Worm (Caenorhabditis elegans) whole organism, L1 larva: Measurements from ENCODE around the gene Y22D7AL.11.

ENCODE experiments used
- F16B12.6 ChIP-seq: fragments of 150-350 bp; optimal IDR thresholded peaks from 2 replicates; lab custom pipeline; 2014; ENCODE audit warnings: missing biosample characterization, missing genetic modification characterization
- aha-1 ChIP-seq: fragments of 150-350 bp; optimal IDR thresholded peaks from 2 replicates; lab custom pipeline; 2014; ENCODE audit warnings: missing biosample characterization, missing genetic modification characterization
- aly-2 ChIP-seq: fragments of 150-350 bp; optimal IDR thresholded peaks from 2 replicates; lab custom pipeline; 2014; ENCODE audit warnings: missing biosample characterization, missing genetic modification characterization
- ama-1 ChIP-seq: fragments of 150-350 bp; optimal IDR thresholded peaks from 2 replicates; lab custom pipeline; 2014
- blmp-1 ChIP-seq: fragments of 150-350 bp; optimal IDR thresholded peaks from 2 replicates; lab custom pipeline; 2014; ENCODE audit warnings: missing biosample characterization, missing genetic modification characterization
- ceh-88 ChIP-seq: fragments of 200-800 bp; sonication (Bioruptor generic); IDR thresholded peaks from 2 replicates; pipeline ENCODE4 v1.3.6; 2022; ENCODE audit warnings: missing genetic modification characterization, missing compliant biosample characterization
- ces-1 ChIP-seq: fragments of 150-350 bp; optimal IDR thresholded peaks from 2 replicates; lab custom pipeline; 2014; ENCODE audit warnings: missing biosample characterization, missing genetic modification reagents, missing genetic modification characterization
- dpl-1 ChIP-seq, 3 experiments: fragments of 150-350 bp in 2 of 3; sonication (generic microtip) in 1 of 3; optimal IDR thresholded peaks; 2 replicates each; lab custom pipeline; 2014 to 2017; ENCODE audit warnings: missing biosample characterization in 3 of 3, missing genetic modification characterization in 3 of 3, missing genetic modification reagents in 3 of 3
- dsc-1 ChIP-seq: sonication (generic microtip); optimal IDR thresholded peaks from 2 replicates; lab custom pipeline; 2016; ENCODE audit warnings: mild to moderate bottlenecking, missing genetic modification characterization, missing compliant biosample characterization
- efl-1 ChIP-seq, 4 experiments: fragments of 150-350 bp; optimal IDR thresholded peaks in 3 of 4; peaks in 1 of 4; 1 replicate in 1 of 4; 2 replicates in 3 of 4; lab custom pipeline; 2014; ENCODE audit warnings: missing biosample characterization in 2 of 4, missing genetic modification characterization in 2 of 4, missing genetic modification reagents in 2 of 4
- egl-13 ChIP-seq: sonication (generic microtip); optimal IDR thresholded peaks from 2 replicates; lab custom pipeline; 2016; ENCODE audit warnings: missing genotype, missing genetic modification reagents, missing genetic modification characterization, missing compliant biosample characterization
- egl-27 ChIP-seq, 2 experiments: fragments of 150-350 bp in 1 of 2; sonication (generic microtip); optimal IDR thresholded peaks; 3 replicates each; lab custom pipeline; 2017 to 2018; ENCODE audit warnings: missing biosample characterization in 2 of 2, missing genetic modification characterization in 2 of 2, missing genetic modification reagents in 2 of 2
- elt-2 ChIP-seq: sonication (generic microtip); optimal IDR thresholded peaks from 2 replicates; lab custom pipeline; 2016; ENCODE audit warnings: missing genetic modification characterization, mild to moderate bottlenecking, inconsistent platforms, missing compliant biosample characterization, missing genetic modification reagents
- elt-3 ChIP-seq, 6 experiments: fragments of 150-350 bp in 1 of 6; sonication (generic microtip); optimal IDR thresholded peaks; 2 replicates each; lab custom pipeline; 2017 to 2018; ENCODE audit warnings: missing biosample characterization in 6 of 6, missing genetic modification characterization in 6 of 6, inconsistent platforms in 1 of 6
- fkh-4 ChIP-seq: sonication (generic microtip); optimal IDR thresholded peaks from 2 replicates; lab custom pipeline; 2016; ENCODE audit warnings: missing compliant biosample characterization, missing genetic modification characterization, borderline replicate concordance
- fkh-8 ChIP-seq: sonication (generic microtip); optimal IDR thresholded peaks from 2 replicates; lab custom pipeline; 2016; ENCODE audit warnings: mild to moderate bottlenecking, missing genetic modification characterization, missing compliant biosample characterization
- fos-1 ChIP-seq: fragments of 150-350 bp; optimal IDR thresholded peaks from 2 replicates; lab custom pipeline; 2014; ENCODE audit warnings: missing biosample characterization, missing genetic modification characterization
- grh-1 ChIP-seq: fragments of 200-800 bp; sonication (Bioruptor generic); IDR thresholded peaks from 2 replicates; pipeline ENCODE4 v1.3.6; 2022; ENCODE audit warnings: missing genetic modification reagents, missing genetic modification characterization, missing compliant biosample characterization
- hlh-4 ChIP-seq: sonication (generic microtip); optimal IDR thresholded peaks from 2 replicates; lab custom pipeline; 2016; ENCODE audit warnings: mild to moderate bottlenecking, missing genetic modification characterization, missing compliant biosample characterization
- irx-1 ChIP-seq: sonication (generic microtip); optimal IDR thresholded peaks from 2 replicates; lab custom pipeline; 2016; ENCODE audit warnings: missing genetic modification characterization, missing compliant biosample characterization
- lin-13 ChIP-seq: fragments of 150-350 bp; optimal IDR thresholded peaks from 2 replicates; lab custom pipeline; 2014; ENCODE audit warnings: missing biosample characterization, missing genetic modification reagents, missing genetic modification characterization
- lin-14 ChIP-seq: fragments of 200-800 bp; sonication (Bioruptor generic); optimal IDR thresholded peaks from 2 replicates; lab custom pipeline; 2018; ENCODE audit warnings: mild to moderate bottlenecking, missing genetic modification characterization, moderate library complexity, missing compliant biosample characterization
- lin-35 ChIP-seq, 2 experiments: fragments of 150-350 bp; optimal IDR thresholded peaks; 2 replicates each; lab custom pipeline; 2014; ENCODE audit warnings: missing biosample characterization in 2 of 2, missing genetic modification characterization in 2 of 2, missing genetic modification reagents in 2 of 2
- mab-9 ChIP-seq: fragments of 200-800 bp; sonication (Bioruptor generic); IDR thresholded peaks from 2 replicates; pipeline ENCODE4 v1.3.6; 2022; ENCODE audit warnings: missing genetic modification reagents, missing genetic modification characterization, missing compliant biosample characterization
- mef-2 ChIP-seq: fragments of 150-350 bp; optimal IDR thresholded peaks from 2 replicates; lab custom pipeline; 2014; ENCODE audit warnings: missing biosample characterization, missing genetic modification characterization
- nhr-11 ChIP-seq: fragments of 150-350 bp; optimal IDR thresholded peaks from 2 replicates; lab custom pipeline; 2014; ENCODE audit warnings: missing biosample characterization, missing genetic modification characterization
- nhr-12 ChIP-seq: sonication (generic microtip); optimal IDR thresholded peaks from 2 replicates; lab custom pipeline; 2017; ENCODE audit warnings: missing biosample characterization, missing genetic modification characterization
- nhr-19 ChIP-seq: fragments of 200-800 bp; sonication (Bioruptor generic); conservative IDR thresholded peaks from 2 replicates; pipeline ENCODE4 v1.3.6; 2022; ENCODE audit warnings: missing genetic modification characterization, missing compliant biosample characterization
- nhr-20 ChIP-seq: sonication (generic microtip); optimal IDR thresholded peaks from 2 replicates; lab custom pipeline; 2016; ENCODE audit warnings: mild to moderate bottlenecking, missing genetic modification characterization, missing compliant biosample characterization
- nhr-237 ChIP-seq: fragments of 150-350 bp; optimal IDR thresholded peaks from 2 replicates; lab custom pipeline; 2014; ENCODE audit warnings: missing biosample characterization, missing genetic modification characterization
- nhr-71 ChIP-seq: sonication (generic microtip); optimal IDR thresholded peaks from 2 replicates; lab custom pipeline; 2016; ENCODE audit warnings: mild to moderate bottlenecking, missing genetic modification characterization, moderate library complexity, missing compliant biosample characterization
- nhr-76 ChIP-seq: sonication (generic microtip); optimal IDR thresholded peaks from 2 replicates; lab custom pipeline; 2017; ENCODE audit warnings: missing biosample characterization, missing genetic modification characterization
- nhr-84 ChIP-seq: sonication (generic microtip); optimal IDR thresholded peaks from 2 replicates; lab custom pipeline; 2017; ENCODE audit warnings: missing biosample characterization, missing genetic modification characterization
- nhr-85 ChIP-seq: sonication (generic microtip); peaks from one replicate; lab custom pipeline; 2016; ENCODE audit warnings: missing genetic modification characterization, inconsistent platforms, missing compliant biosample characterization
- nhr-90 ChIP-seq: sonication (generic microtip); optimal IDR thresholded peaks from 2 replicates; lab custom pipeline; 2016; ENCODE audit warnings: mild to moderate bottlenecking, missing genetic modification characterization, missing compliant biosample characterization; ENCODE audit not compliant: poor library complexity
- pag-3 ChIP-seq: sonication (generic microtip); optimal IDR thresholded peaks from 2 replicates; lab custom pipeline; 2017; ENCODE audit warnings: missing genetic modification characterization, mild to moderate bottlenecking, missing compliant biosample characterization, antibody characterized with exemption, borderline replicate concordance; ENCODE audit not compliant: insufficient read depth
- pax-3 ChIP-seq: fragments of 200-800 bp; sonication (Bioruptor generic); optimal IDR thresholded peaks from 2 replicates; lab custom pipeline; 2018; ENCODE audit warnings: mild to moderate bottlenecking, missing genetic modification characterization, moderate library complexity, missing compliant biosample characterization
- pqm-1 ChIP-seq: sonication (generic microtip); optimal IDR thresholded peaks from 3 replicates; lab custom pipeline; 2017; ENCODE audit warnings: missing biosample characterization, missing genetic modification characterization
- rnt-1 ChIP-seq: sonication (generic microtip); optimal IDR thresholded peaks from 2 replicates; lab custom pipeline; 2016; ENCODE audit warnings: mild to moderate bottlenecking, missing genetic modification characterization, moderate library complexity, missing compliant biosample characterization
- skn-1 ChIP-seq: fragments of 150-350 bp; optimal IDR thresholded peaks from 2 replicates; lab custom pipeline; 2014; ENCODE audit warnings: missing biosample characterization, missing genetic modification characterization
- snpc-4 ChIP-seq: fragments of 150-350 bp; optimal IDR thresholded peaks from 2 replicates; lab custom pipeline; 2014; ENCODE audit warnings: missing biosample characterization, missing genetic modification characterization
- snu-23 ChIP-seq: sonication (generic microtip); optimal IDR thresholded peaks from 2 replicates; lab custom pipeline; 2016; ENCODE audit warnings: missing genetic modification characterization, missing compliant biosample characterization
- swsn-7 ChIP-seq: sonication (generic microtip); optimal IDR thresholded peaks from 2 replicates; lab custom pipeline; 2016; ENCODE audit warnings: missing genetic modification characterization, missing compliant biosample characterization
- tlp-1 ChIP-seq: fragments of 150-350 bp; optimal IDR thresholded peaks from 2 replicates; lab custom pipeline; 2014; ENCODE audit warnings: missing biosample characterization, missing genetic modification characterization
- unc-130 ChIP-seq: fragments of 150-350 bp; optimal IDR thresholded peaks from 2 replicates; lab custom pipeline; 2017; ENCODE audit warnings: missing biosample characterization, missing genetic modification characterization, inconsistent platforms
- unc-30 ChIP-seq: sonication (generic microtip); optimal IDR thresholded peaks from 2 replicates; lab custom pipeline; 2017; ENCODE audit warnings: missing biosample characterization, missing genetic modification characterization
- unc-86 ChIP-seq: sonication (generic microtip); optimal IDR thresholded peaks from 2 replicates; lab custom pipeline; 2016; ENCODE audit warnings: missing genetic modification characterization, missing compliant biosample characterization
- vab-15 ChIP-seq: sonication (generic microtip); optimal IDR thresholded peaks from 2 replicates; lab custom pipeline; 2017; ENCODE audit warnings: missing genotype, mild to moderate bottlenecking, missing genetic modification characterization, missing compliant biosample characterization
- xbp-1 ChIP-seq: sonication (generic microtip); optimal IDR thresholded peaks from 2 replicates; lab custom pipeline; 2016; ENCODE audit warnings: missing genetic modification characterization, missing compliant biosample characterization
- zag-1 ChIP-seq: fragments of 150-350 bp; optimal IDR thresholded peaks from 2 replicates; lab custom pipeline; 2014; ENCODE audit warnings: missing biosample characterization, missing genetic modification characterization
- ztf-11 ChIP-seq, 2 experiments: sonication (generic microtip); optimal IDR thresholded peaks; 2 replicates each; lab custom pipeline; 2016 to 2017; ENCODE audit warnings: missing genetic modification characterization in 2 of 2, missing biosample characterization in 1 of 2, missing compliant biosample characterization in 1 of 2
- ztf-4 ChIP-seq: fragments of 150-350 bp; optimal IDR thresholded peaks from 2 replicates; lab custom pipeline; 2014; ENCODE audit warnings: missing biosample characterization, missing genetic modification characterization

The Y22D7AL.11 gene

DNA sequence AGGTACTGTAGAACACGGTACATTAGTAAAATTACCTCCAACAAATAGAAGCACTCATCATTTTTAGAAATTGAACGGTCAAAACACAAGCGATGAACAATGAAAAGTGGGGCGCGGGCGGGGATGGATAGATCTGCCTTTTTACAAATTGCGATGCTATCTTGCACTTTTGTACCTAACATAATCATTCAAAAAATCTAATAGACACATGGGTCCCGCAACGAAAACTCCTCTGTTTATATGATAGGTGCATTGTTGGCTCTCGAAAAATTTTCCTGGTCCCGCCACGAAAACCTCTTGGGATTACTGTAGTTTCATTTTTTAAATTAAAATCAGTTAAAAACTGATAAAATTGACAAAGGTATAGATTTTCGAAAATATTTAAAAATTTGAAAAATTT, at the start of gene Y22D7AL.11:
Gene Y22D7AL.11, minus strand, starts transcription at position 101 of the 400 bp plus-strand sequence.
- TF ChIP-seq nhr-12 (no peak), dsc-1 (no peak), pag-3 (tag; lab: Kevin White, UChicago) (no peak), mef-2 (tag; lab: Kevin White, UChicago) (no peak), lin-14 (GFP tag; lab: Kevin White, UChicago) (no peak), unc-130 (tag; lab: Kevin White, UChicago) (no peak), mab-9 (GFP tag; lab: Robert Waterston, UW) (no peak), snpc-4 (tag; lab: Kevin White, UChicago) (no peak), egl-27 (tag; optimal IDR thresholded peaks at IDR 0.05; lab: Kevin White, UChicago) (no peak), zag-1 (no peak), F16B12.6 (tag; lab: Kevin White, UChicago) (no peak), egl-13 (tag; lab: Kevin White, UChicago) (no peak), elt-3 (tag; optimal IDR thresholded peaks at IDR 0.05; lab: Kevin White, UChicago) (no peak), xbp-1 (tag; lab: Kevin White, UChicago) (no peak), hlh-4 (tag; lab: Kevin White, UChicago) (no peak)

DNA sequence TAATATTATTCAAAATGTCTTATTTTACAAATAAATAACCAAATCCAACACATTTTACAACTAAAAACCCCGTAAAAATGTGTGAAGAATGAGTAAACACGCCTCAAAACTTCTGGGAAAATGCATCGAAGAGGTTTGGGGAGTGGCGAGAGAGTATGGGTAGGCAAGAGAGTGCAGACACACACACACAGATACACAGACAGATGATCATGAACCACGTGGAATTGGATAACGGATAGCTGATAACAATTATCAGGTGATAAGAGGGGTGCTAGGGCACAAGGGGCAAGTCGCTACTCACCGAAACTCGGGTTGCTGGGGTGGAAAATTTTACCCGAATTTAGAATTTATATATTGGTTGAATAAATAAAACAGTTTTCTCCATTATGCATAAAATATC, 48.1 kb upstream of the Y22D7AL.11 start:
- TF ChIP-seq fkh-4 (tag; lab: Kevin White, UChicago) (no peak), swsn-7 (peak; percentile 28), skn-1 (tag; lab: Kevin White, UChicago) (peak; percentile 26), grh-1 (GFP tag; lab: Robert Waterston, UW) (no peak), ces-1 (GFP tag; lab: Kevin White, UChicago) (no peak), fos-1 (tag; lab: Kevin White, UChicago) (no peak), nhr-19 (GFP tag; lab: Robert Waterston, UW) (peak; percentile 66), mab-9 (GFP tag; lab: Robert Waterston, UW) (0 out of 2 replicates have a peak, but pooled peaks have one; percentile 16), snu-23 (GFP tag; lab: Kevin White, UChicago) (no peak), nhr-84 (tag; lab: Kevin White, UChicago) (no peak), tlp-1 (tag; lab: Kevin White, UChicago) (no peak), dpl-1 (GFP tag; optimal IDR thresholded peaks at IDR 0.05; lab: Kevin White, UChicago) (peak; percentile 7 to 23 (median 22)), rnt-1 (tag; lab: Kevin White, UChicago) (peak; percentile 80), elt-2 (tag; lab: Kevin White, UChicago) (peak; percentile 61), lin-35 (GFP tag; optimal IDR thresholded peaks at IDR 0.05; lab: Kevin White, UChicago) (peak in 1 of 2 experiments; percentile 44), dsc-1 (no peak), nhr-20 (tag; lab: Kevin White, UChicago) (peak; percentile 72), aly-2 (tag; lab: Kevin White, UChicago) (no peak), fkh-8 (tag; lab: Kevin White, UChicago) (peak; percentile 60), vab-15 (tag; lab: Kevin White, UChicago) (no peak), aha-1 (tag; lab: Kevin White, UChicago) (no peak), irx-1 (no peak), lin-13 (GFP tag; lab: Kevin White, UChicago) (peak; percentile 49), pax-3 (tag; lab: Kevin White, UChicago) (no peak), nhr-90 (tag; lab: Kevin White, UChicago) (peak; percentile 54), nhr-76 (tag; lab: Kevin White, UChicago) (no peak), nhr-71 (tag; lab: Kevin White, UChicago) (peak; percentile 85), pqm-1 (tag; lab: Kevin White, UChicago) (no peak), egl-27 (tag; optimal IDR thresholded peaks at IDR 0.05; lab: Kevin White, UChicago) (no peak), unc-30 (tag; lab: Kevin White, UChicago) (no peak), ztf-11 (tag; optimal IDR thresholded peaks at IDR 0.05; lab: Kevin White, UChicago) (no peak), ztf-4 (peak; percentile 19), ama-1 (no peak), unc-86 (tag; lab: Kevin White, UChicago) (no peak), blmp-1 (tag; lab: Kevin White, UChicago) (peak; percentile 4), ceh-88 (GFP tag; lab: Robert Waterston, UW) (no peak), nhr-237 (tag; lab: Kevin White, UChicago) (no peak), nhr-85 (tag; lab: Kevin White, UChicago) (peak; percentile 64), efl-1 (optimal IDR thresholded peaks at IDR 0.05; lab: Kevin White, UChicago) (peak; percentile 25 to 46), efl-1 (GFP tag; optimal IDR thresholded peaks at IDR 0.05 in 1 of 2; lab: Kevin White, UChicago) (peak in 1 of 2 experiments; percentile 78), nhr-11 (no peak)
